Worm (Caenorhabditis elegans) whole organism, mixed stage, embryonic: Measurements from ENCODE around the gene nono-1.

Experiments
- blmp-1 ChIP-seq: fragments of 150-350 bp; optimal IDR thresholded peaks from 2 replicates; lab custom pipeline; 2014; ENCODE audit warnings: missing biosample characterization, missing genetic modification characterization
- nhr-237 ChIP-seq: fragments of 150-350 bp; optimal IDR thresholded peaks from 2 replicates; lab custom pipeline; 2014; ENCODE audit warnings: missing biosample characterization, missing genetic modification characterization

- TF ChIP-seq nhr-237 (tag; lab: Kevin White, UChicago) (no peak), blmp-1 (tag; lab: Kevin White, UChicago) (no peak)
Measured at ce11 chrIII:5939453-5940296, 18.4 kb downstream of the nono-1 start, which contains the start of gene ubq-1.
